Worm (Caenorhabditis elegans) whole organism, midembryonic: Measurements from ENCODE around the gene glb-14.

ENCODE experiments used
- flt-1 ChIP-seq: fragments of 200-800 bp; sonication (Bioruptor generic); IDR thresholded peaks from 2 replicates; pipeline ENCODE4 v1.3.6; 2022; ENCODE audit warnings: missing genetic modification characterization, missing compliant biosample characterization
- ref-1 ChIP-seq: fragments of 200-800 bp; sonication (Bioruptor generic); conservative IDR thresholded peaks from 2 replicates; pipeline ENCODE4 v1.3.6; 2022; ENCODE audit warnings: missing genetic modification reagents, missing genetic modification characterization, missing compliant biosample characterization

- TF ChIP-seq flt-1 (GFP tag; lab: Robert Waterston, UW), result no peak
- TF ChIP-seq ref-1, result no peak
Measured at ce11 chrV:15559729-15560128, 14.9 kb upstream of the glb-14 start.
